Worm (Caenorhabditis elegans): Measurements from ENCODE around the gene spds-1.

DNA sequence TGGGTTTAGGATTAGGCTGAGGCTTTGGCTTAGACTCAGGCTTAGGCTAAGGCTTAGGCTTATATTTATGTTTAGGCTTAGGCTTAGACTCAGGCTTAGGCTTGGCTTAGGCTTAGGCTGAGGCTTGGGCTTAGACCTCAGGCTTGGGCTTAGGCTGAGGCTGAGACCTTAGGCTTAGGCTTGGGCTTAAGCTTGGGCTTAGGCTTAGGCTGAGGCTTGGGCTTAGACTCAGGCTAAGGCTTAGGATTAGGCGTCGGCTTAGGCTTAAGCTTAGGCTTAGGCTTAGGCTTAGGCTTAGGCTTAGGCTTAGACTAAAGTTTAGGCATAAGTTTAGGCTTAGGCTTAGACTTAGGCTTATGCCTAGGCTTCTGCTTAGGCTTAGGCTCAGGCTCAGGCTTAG is 17.8 kb downstream of the spds-1 start:
- no peak for TF ChIP-seq him-1 (tag; optimal IDR thresholded peaks at IDR 0.05)
- TF ChIP-seq W03F9.2 (tag; optimal IDR thresholded peaks at IDR 0.05): no peak

Measured in whole organism, L4/young adult.